Worm (Caenorhabditis elegans) whole organism, late embryonic: ENCODE results near the gene F36D4.1.

Experiments used
- ama-1 ChIP-seq: fragments of 150-350 bp; optimal IDR thresholded peaks from 2 replicates; lab custom pipeline; 2014
- ceh-18 ChIP-seq: sonication (generic microtip); optimal IDR thresholded peaks from 2 replicates; lab custom pipeline; 2016; ENCODE audit warnings: missing genetic modification characterization, missing compliant biosample characterization
- ceh-30 ChIP-seq: fragments of 150-350 bp; optimal IDR thresholded peaks from 2 replicates; lab custom pipeline; 2014; ENCODE audit warnings: missing biosample characterization, missing genetic modification characterization
- ceh-34 ChIP-seq: sonication (generic microtip); optimal IDR thresholded peaks from 2 replicates; lab custom pipeline; 2016; ENCODE audit warnings: mild to moderate bottlenecking, missing genetic modification characterization, missing compliant biosample characterization
- ceh-48 ChIP-seq: sonication (generic microtip); optimal IDR thresholded peaks from 2 replicates; lab custom pipeline; 2016; ENCODE audit warnings: missing genetic modification characterization, inconsistent platforms, missing compliant biosample characterization
- che-1 ChIP-seq: sonication (generic microtip); optimal IDR thresholded peaks from 2 replicates; lab custom pipeline; 2016; ENCODE audit warnings: mild to moderate bottlenecking, missing genetic modification characterization, missing compliant biosample characterization
- eyg-1 ChIP-seq: sonication (generic microtip); optimal IDR thresholded peaks from 2 replicates; lab custom pipeline; 2016; ENCODE audit warnings: missing genotype, missing genetic modification characterization, missing compliant biosample characterization
- fkh-10 ChIP-seq: fragments of 150-350 bp; optimal IDR thresholded peaks from 2 replicates; lab custom pipeline; 2014; ENCODE audit warnings: missing biosample characterization, missing genetic modification reagents, missing genetic modification characterization
- madf-2 ChIP-seq: sonication (generic microtip); optimal IDR thresholded peaks from 2 replicates; lab custom pipeline; 2017; ENCODE audit warnings: missing genetic modification characterization, missing compliant biosample characterization
- npax-4 ChIP-seq: sonication (generic microtip); optimal IDR thresholded peaks from 2 replicates; lab custom pipeline; 2016; ENCODE audit warnings: missing genetic modification characterization, missing compliant biosample characterization
- pros-1 ChIP-seq: fragments of 150-350 bp; optimal IDR thresholded peaks from 2 replicates; lab custom pipeline; 2014; ENCODE audit warnings: missing biosample characterization, missing genetic modification reagents, missing genetic modification characterization
- ttx-3 ChIP-seq: sonication (generic microtip); optimal IDR thresholded peaks from 2 replicates; lab custom pipeline; 2016; ENCODE audit warnings: missing genetic modification reagents, missing genetic modification characterization, missing compliant biosample characterization

ce11 chrV:9384949-9385348 lies 31.8 kb upstream of the F36D4.1 start:
- TF ChIP-seq ama-1 (lab: Kevin White, UChicago) (no peak), madf-2 (no peak), ceh-18 (tag; lab: Kevin White, UChicago) (no peak), ceh-34 (tag; lab: Kevin White, UChicago) (no peak), npax-4 (tag; lab: Kevin White, UChicago) (no peak), fkh-10 (no peak), ttx-3 (tag; lab: Kevin White, UChicago) (no peak), ceh-48 (tag; lab: Kevin White, UChicago) (no peak), ceh-30 (no peak), pros-1 (tag; lab: Kevin White, UChicago) (no peak), eyg-1 (tag; lab: Kevin White, UChicago) (no peak), che-1 (tag; lab: Kevin White, UChicago) (no peak)
